Fruit fly (Drosophila melanogaster) whole organism, embryonic: ENCODE results near the gene TwdlE.

Experiments used
- Abd-B ChIP-seq: fragments of 200-800 bp; sonication (Bioruptor generic); optimal IDR thresholded peaks from 2 replicates; lab custom pipeline; 2018; ENCODE audit warnings: missing biosample characterization, mild to moderate bottlenecking, missing genetic modification characterization, moderate library complexity
- Antp ChIP-seq: fragments of 200-800 bp; sonication (Bioruptor generic); optimal IDR thresholded peaks from 3 replicates; lab custom pipeline; 2016; ENCODE audit warnings: missing biosample characterization, missing genetic modification characterization
- CG10267 ChIP-seq: fragments of 200-800 bp; sonication (Bioruptor generic); optimal IDR thresholded peaks from 2 replicates; lab custom pipeline; 2018; ENCODE audit warnings: missing biosample characterization, mild to moderate bottlenecking, missing genetic modification characterization, moderate library complexity
- CG10274 ChIP-seq: fragments of 200-800 bp; sonication (Bioruptor generic); optimal IDR thresholded peaks from 3 replicates; lab custom pipeline; 2017; ENCODE audit warnings: missing biosample characterization, mild to moderate bottlenecking, missing genetic modification characterization
- CG12071 ChIP-seq: fragments of 200-800 bp; sonication (Bioruptor generic); optimal IDR thresholded peaks from 3 replicates; lab custom pipeline; 2018; ENCODE audit warnings: missing biosample characterization, mild to moderate bottlenecking, missing genetic modification characterization
- CG12299 ChIP-seq: fragments of 200-800 bp; sonication (Bioruptor generic); optimal IDR thresholded peaks from 2 replicates; lab custom pipeline; 2018; ENCODE audit warnings: missing biosample characterization, mild to moderate bottlenecking, missing genetic modification characterization
- CG12659 ChIP-seq: fragments of 200-800 bp; sonication (Bioruptor generic); optimal IDR thresholded peaks from 3 replicates; lab custom pipeline; 2017; ENCODE audit warnings: mild to moderate bottlenecking, missing biosample characterization, missing genetic modification reagents, missing genetic modification characterization
- CG14014 ChIP-seq: fragments of 200-800 bp; sonication (Bioruptor generic); IDR thresholded peaks from 2 replicates; pipeline ENCODE4 v1.3.6; 2022; ENCODE audit warnings: missing biosample characterization, missing genetic modification characterization
- CG1647 ChIP-seq: fragments of 200-800 bp; sonication (Bioruptor generic); optimal IDR thresholded peaks from 3 replicates; lab custom pipeline; 2016; ENCODE audit warnings: missing biosample characterization, missing genetic modification characterization
- CG17328 ChIP-seq: fragments of 200-800 bp; sonication (Bioruptor generic); IDR thresholded peaks from 2 replicates; pipeline ENCODE4 v1.3.6; 2022; ENCODE audit warnings: missing biosample characterization, missing genetic modification characterization
- CG18011 ChIP-seq: fragments of 200-800 bp; sonication (Bioruptor generic); optimal IDR thresholded peaks from 2 replicates; lab custom pipeline; 2017; ENCODE audit warnings: missing biosample characterization, missing genetic modification characterization, mild to moderate bottlenecking, moderate library complexity, missing genotype
- CG34224 ChIP-seq: fragments of 200-800 bp; sonication (Bioruptor generic); IDR thresholded peaks from 3 replicates; pipeline ENCODE4 v1.3.6; 2022; ENCODE audit warnings: missing biosample characterization, missing genetic modification characterization; ENCODE audit not compliant: partially characterized antibody
- CG7271 ChIP-seq: fragments of 200-800 bp; sonication (Bioruptor generic); optimal IDR thresholded peaks from 2 replicates; lab custom pipeline; 2018; ENCODE audit warnings: missing biosample characterization, mild to moderate bottlenecking, missing genetic modification characterization, moderate library complexity
- CG8765 ChIP-seq: fragments of 200-800 bp; sonication (Bioruptor generic); IDR thresholded peaks from 2 replicates; pipeline ENCODE4 v1.3.6; 2022; ENCODE audit warnings: missing biosample characterization, missing genetic modification characterization
- CG9817 ChIP-seq: fragments of 200-800 bp; sonication (Bioruptor generic); optimal IDR thresholded peaks from 2 replicates; lab custom pipeline; 2018; ENCODE audit warnings: missing biosample characterization, mild to moderate bottlenecking, missing genetic modification characterization, moderate library complexity
- Dek ChIP-seq: fragments of 200-800 bp; sonication (Bioruptor generic); optimal IDR thresholded peaks from 3 replicates; lab custom pipeline; 2019; ENCODE audit warnings: missing biosample characterization, mild to moderate bottlenecking, missing genetic modification characterization, moderate library complexity
- Dref ChIP-seq: fragments of 200-800 bp; sonication (Bioruptor generic); IDR thresholded peaks from 2 replicates; pipeline ENCODE4 v1.3.6; 2022; ENCODE audit warnings: missing biosample characterization, missing genetic modification characterization
- Fer2 ChIP-seq: fragments of 200-800 bp; sonication (Bioruptor generic); optimal IDR thresholded peaks from 2 replicates; lab custom pipeline; 2018; ENCODE audit warnings: missing biosample characterization, mild to moderate bottlenecking, missing genetic modification characterization, moderate library complexity
- HmgD ChIP-seq: fragments of 200-800 bp; sonication (Bioruptor generic); optimal IDR thresholded peaks from 3 replicates; lab custom pipeline; 2016; ENCODE audit warnings: missing biosample characterization, missing genetic modification characterization
- Hr78 ChIP-seq, 2 experiments: fragments of 200-800 bp in 1 of 2; fragments of >200 bp in 1 of 2; sonication (Bioruptor generic) in 1 of 2; optimal IDR thresholded peaks; 2 replicates each; lab custom pipeline; 2017 to 2019; ENCODE audit warnings: missing biosample characterization in 2 of 2, missing genetic modification characterization in 2 of 2, mild to moderate bottlenecking in 1 of 2, moderate library complexity in 1 of 2
- Lim3 ChIP-seq: fragments of 200-800 bp; sonication (Bioruptor generic); IDR thresholded peaks from 2 replicates; pipeline ENCODE4 v1.3.6; 2022; ENCODE audit warnings: missing biosample characterization, missing genetic modification characterization
- Nf-YA ChIP-seq: fragments of 200-800 bp; sonication (Bioruptor generic); IDR thresholded peaks from 2 replicates; pipeline ENCODE4 v1.3.6; 2022; ENCODE audit warnings: missing biosample characterization, missing genetic modification characterization
- Nf-YB ChIP-seq: fragments of 200-800 bp; sonication (Bioruptor generic); optimal IDR thresholded peaks from 3 replicates; lab custom pipeline; 2019; ENCODE audit warnings: missing biosample characterization, mild to moderate bottlenecking, missing genetic modification characterization, moderate library complexity
- Oaz ChIP-seq: fragments of 200-800 bp; sonication (Bioruptor generic); IDR thresholded peaks from 2 replicates; pipeline ENCODE4 v1.3.6; 2022; ENCODE audit warnings: missing biosample characterization, missing genetic modification characterization
- Opbp ChIP-seq: fragments of 200-800 bp; sonication (Bioruptor generic); IDR thresholded peaks from 3 replicates; pipeline ENCODE4 v1.3.6; 2022; ENCODE audit warnings: missing biosample characterization, missing genetic modification characterization; ENCODE audit not compliant: partially characterized antibody
- Optix ChIP-seq: fragments of 200-800 bp; sonication (Bioruptor generic); IDR thresholded peaks from 3 replicates; pipeline ENCODE4 v1.3.6; 2022; ENCODE audit warnings: missing biosample characterization, missing genetic modification characterization
- Pdp1 ChIP-seq, 2 experiments: fragments of 200-800 bp; sonication (Bioruptor generic); optimal IDR thresholded peaks; 3 replicates each; lab custom pipeline; 2016; ENCODE audit warnings: missing biosample characterization in 2 of 2, missing genetic modification characterization in 2 of 2, mild to moderate bottlenecking in 1 of 2, moderate library complexity in 1 of 2
- Ravus ChIP-seq: fragments of 200-800 bp; sonication (Bioruptor generic); IDR thresholded peaks from 2 replicates; pipeline ENCODE4 v1.3.6; 2022; ENCODE audit warnings: missing biosample characterization, missing genetic modification characterization
- Sry-δ ChIP-seq: fragments of 200-800 bp; sonication (Bioruptor generic); optimal IDR thresholded peaks from 2 replicates; lab custom pipeline; 2016; ENCODE audit warnings: missing biosample characterization, missing genetic modification characterization
- Xbp1 ChIP-seq: fragments of 200-800 bp; sonication (Bioruptor generic); optimal IDR thresholded peaks from 3 replicates; lab custom pipeline; 2016; ENCODE audit warnings: missing biosample characterization, mild to moderate bottlenecking, missing genetic modification characterization
- aop ChIP-seq: fragments of 200-800 bp; sonication (Bioruptor generic); IDR thresholded peaks from 2 replicates; pipeline ENCODE4 v1.3.6; 2022; ENCODE audit warnings: missing biosample characterization, missing genetic modification characterization
- ara ChIP-seq: fragments of 200-800 bp; sonication (Bioruptor generic); IDR thresholded peaks from 2 replicates; pipeline ENCODE4 v1.3.6; 2022; ENCODE audit warnings: missing biosample characterization, missing genetic modification characterization
- ci ChIP-seq: fragments of 200-800 bp; sonication (Bioruptor generic); IDR thresholded peaks from 3 replicates; pipeline ENCODE4 v1.3.6; 2022; ENCODE audit warnings: missing biosample characterization, missing genetic modification characterization
- ftz-f1 ChIP-seq: fragments of 200-800 bp; sonication (Bioruptor generic); optimal IDR thresholded peaks from 2 replicates; lab custom pipeline; 2016; ENCODE audit warnings: missing biosample characterization, missing genetic modification characterization
- grn ChIP-seq: fragments of 200-800 bp; sonication (Bioruptor generic); optimal IDR thresholded peaks from 3 replicates; lab custom pipeline; 2017; ENCODE audit warnings: missing biosample characterization, missing genetic modification characterization
- hth ChIP-seq: fragments of >200 bp; optimal IDR thresholded peaks from 2 replicates; lab custom pipeline; 2017; ENCODE audit warnings: inconsistent platforms
- kay ChIP-seq: fragments of 200-800 bp; sonication (Bioruptor generic); optimal IDR thresholded peaks from 2 replicates; lab custom pipeline; 2016; ENCODE audit warnings: missing biosample characterization, missing genetic modification characterization
- kni ChIP-seq: fragments of 200-800 bp; sonication (Bioruptor generic); optimal IDR thresholded peaks from 3 replicates; lab custom pipeline; 2017; ENCODE audit warnings: mild to moderate bottlenecking, missing biosample characterization, missing genetic modification reagents, missing genetic modification characterization
- lab ChIP-seq: fragments of 200-800 bp; sonication (Bioruptor generic); optimal IDR thresholded peaks from 3 replicates; lab custom pipeline; 2017; ENCODE audit warnings: missing biosample characterization, missing genetic modification characterization, mild to moderate bottlenecking, moderate library complexity, missing genetic modification reagents
- oc ChIP-seq: fragments of 200-800 bp; sonication (Bioruptor generic); optimal IDR thresholded peaks from 2 replicates; lab custom pipeline; 2018; ENCODE audit warnings: missing biosample characterization, mild to moderate bottlenecking, missing genetic modification characterization, moderate library complexity
- pho ChIP-seq: fragments of 200-800 bp; sonication (Bioruptor generic); optimal IDR thresholded peaks from 2 replicates; lab custom pipeline; 2016; ENCODE audit warnings: missing biosample characterization, missing genetic modification characterization
- scrt ChIP-seq: fragments of 200-800 bp; sonication (Bioruptor generic); optimal IDR thresholded peaks from 2 replicates; lab custom pipeline; 2018; ENCODE audit warnings: missing biosample characterization, mild to moderate bottlenecking, missing genetic modification characterization, moderate library complexity
- sens-2 ChIP-seq: fragments of 200-800 bp; sonication (Bioruptor generic); IDR thresholded peaks from 2 replicates; pipeline ENCODE4 v1.3.6; 2022; ENCODE audit warnings: missing biosample characterization, missing genetic modification characterization
- shn ChIP-seq: fragments of 200-800 bp; sonication (Bioruptor generic); optimal IDR thresholded peaks from 3 replicates; lab custom pipeline; 2016; ENCODE audit warnings: missing biosample characterization, missing genetic modification characterization
- slbo ChIP-seq: fragments of 200-800 bp; sonication (Bioruptor generic); IDR thresholded peaks from 2 replicates; pipeline ENCODE4 v1.3.6; 2022; ENCODE audit warnings: missing biosample characterization, missing genetic modification characterization
- sqz ChIP-seq: fragments of 200-800 bp; sonication (Bioruptor generic); optimal IDR thresholded peaks from 3 replicates; lab custom pipeline; 2018; ENCODE audit warnings: missing biosample characterization, mild to moderate bottlenecking, missing genetic modification characterization
- stwl ChIP-seq: fragments of 200-800 bp; sonication (Bioruptor generic); optimal IDR thresholded peaks from 3 replicates; lab custom pipeline; 2018; ENCODE audit warnings: missing biosample characterization, mild to moderate bottlenecking, missing genetic modification characterization, moderate library complexity
- vfl ChIP-seq: fragments of 200-800 bp; sonication (Bioruptor generic); optimal IDR thresholded peaks from 2 replicates; lab custom pipeline; 2016; ENCODE audit warnings: missing biosample characterization, missing genetic modification characterization
- zen ChIP-seq: fragments of 200-800 bp; sonication (Bioruptor generic); optimal IDR thresholded peaks from 3 replicates; lab custom pipeline; 2018; ENCODE audit warnings: missing biosample characterization, mild to moderate bottlenecking, missing genetic modification characterization, moderate library complexity

Gene TwdlE

dm6 chr2L:7811249-7812002 is 49.2 kb downstream of the TwdlE start, which contains the start of gene LanB1 (continued):
- TF ChIP-seq CG34224 (GFP tag; lab: Robert Waterston, UW): peak; percentile 47
- TF ChIP-seq kay (GFP tag; lab: Kevin White, UChicago): no peak
- TF ChIP-seq Dref (GFP tag; lab: Robert Waterston, UW): peak; percentile 69
- no peak for TF ChIP-seq Antp (GFP tag; lab: Kevin White, UChicago)
- TF ChIP-seq kni (GFP tag; lab: Kevin White, UChicago): peak; percentile 82
- TF ChIP-seq sens-2 (GFP tag; lab: Robert Waterston, UW): no peak
- peak; percentile 9; the same call in 1 of the 2 replicates for TF ChIP-seq CG14014 (GFP tag; lab: Robert Waterston, UW)
- TF ChIP-seq Hr78 (GFP tag; optimal IDR thresholded peaks at IDR 0.05; lab: Kevin White, UChicago): no peak
- no peak for TF ChIP-seq Ravus (GFP tag; lab: Robert Waterston, UW)
- TF ChIP-seq scrt: no peak
- no peak for TF ChIP-seq Abd-B (GFP tag; lab: Kevin White, UChicago)
- TF ChIP-seq Pdp1 (GFP tag; optimal IDR thresholded peaks at IDR 0.05; lab: Kevin White, UChicago): no peak
- TF ChIP-seq CG17328 (GFP tag; lab: Robert Waterston, UW): no peak
- peak; percentile 52 for TF ChIP-seq oc (tag; lab: Kevin White, UChicago)
- no peak for TF ChIP-seq CG10267 (tag; lab: Kevin White, UChicago)
- TF ChIP-seq zen (tag; lab: Kevin White, UChicago): no peak
- TF ChIP-seq Sry-δ (GFP tag; lab: Kevin White, UChicago): peak; percentile 49
- TF ChIP-seq Lim3: no peak
- peak; percentile 29; the same call in 1 of the 2 replicates for TF ChIP-seq ara (GFP tag; lab: Robert Waterston, UW)
- no peak for TF ChIP-seq Xbp1 (GFP tag; lab: Kevin White, UChicago)
- peak; percentile 46 for TF ChIP-seq CG12659 (GFP tag; lab: Kevin White, UChicago)
- TF ChIP-seq sqz: peak; percentile 26
- no peak for TF ChIP-seq grn
- TF ChIP-seq CG12299 (tag; lab: Kevin White, UChicago): no peak
- no peak for TF ChIP-seq hth
- TF ChIP-seq CG7271 (tag; lab: Kevin White, UChicago): no peak
- TF ChIP-seq Fer2 (tag; lab: Kevin White, UChicago): no peak
- no peak for TF ChIP-seq aop (GFP tag; lab: Robert Waterston, UW)
- no peak for TF ChIP-seq HmgD (GFP tag; lab: Kevin White, UChicago)
- TF ChIP-seq stwl (tag; lab: Kevin White, UChicago): peak; percentile 58
- TF ChIP-seq Oaz: no peak
- no peak for TF ChIP-seq vfl (GFP tag; lab: Kevin White, UChicago)
- TF ChIP-seq Opbp (GFP tag; lab: Robert Waterston, UW): peak; percentile 62
- no peak for TF ChIP-seq pho (GFP tag; lab: Kevin White, UChicago)
- no peak for TF ChIP-seq Nf-YB (GFP tag; lab: Kevin White, UChicago)
- peak; percentile 12 for TF ChIP-seq lab (GFP tag; lab: Kevin White, UChicago)
- no peak for TF ChIP-seq CG9817 (tag; lab: Kevin White, UChicago)
- no peak for TF ChIP-seq CG18011 (GFP tag; lab: Kevin White, UChicago)
- peak; percentile 74; the same call in 2 of the 3 replicates for TF ChIP-seq ci
- TF ChIP-seq Nf-YA: no peak
- TF ChIP-seq CG12071 (GFP tag; lab: Kevin White, UChicago): no peak
- no peak for TF ChIP-seq Dek (tag; lab: Kevin White, UChicago)
- TF ChIP-seq CG8765 (GFP tag; lab: Robert Waterston, UW): no peak; the same call in 1 of the 2 replicates
- TF ChIP-seq ftz-f1: peak; percentile 28
- 0 out of 2 replicates have a peak, but pooled peaks have one; percentile 12 for TF ChIP-seq slbo (GFP tag; lab: Robert Waterston, UW)
- no peak for TF ChIP-seq CG1647 (GFP tag; lab: Kevin White, UChicago)
- TF ChIP-seq Optix (GFP tag; lab: Robert Waterston, UW): no peak
- TF ChIP-seq shn (GFP tag; lab: Kevin White, UChicago): no peak
- TF ChIP-seq CG10274 (GFP tag; lab: Kevin White, UChicago): no peak
